Fruit fly (Drosophila melanogaster): Measurements from ENCODE around the gene Septin2.

Gene Septin2

DNA sequence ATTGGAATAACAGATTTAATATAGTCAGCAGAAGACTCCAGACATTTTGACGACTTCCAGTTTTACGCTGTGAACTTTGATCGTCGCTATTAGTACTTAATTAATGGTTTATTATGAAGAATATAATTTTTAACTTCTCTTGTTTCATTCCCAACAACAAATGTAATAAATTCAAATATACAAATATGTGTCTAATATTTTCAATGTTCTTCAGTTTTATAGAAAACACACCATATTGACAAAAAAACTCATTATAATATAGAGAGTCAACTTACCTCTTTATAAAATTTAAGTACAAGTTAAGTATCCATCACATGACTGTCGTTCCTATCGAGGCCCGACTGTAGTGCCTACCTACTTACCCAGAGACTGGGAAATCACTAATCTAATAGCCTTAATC is 14.8 kb downstream of the Septin2 start (continued):
- TF ChIP-seq CG42726 (GFP tag; IDR thresholded peaks at IDR 0.05; ENCODE audit: partially characterized antibody) = no peak
- no peak for TF ChIP-seq NC2β (GFP tag; optimal IDR thresholded peaks at IDR 0.05)
- no peak for TF ChIP-seq CG16815 (GFP tag; optimal IDR thresholded peaks at IDR 0.05)
- no peak for TF ChIP-seq Lim3 (GFP tag; IDR thresholded peaks at IDR 0.05)
- no peak for TF ChIP-seq CG15696 (tag; optimal IDR thresholded peaks at IDR 0.05)
- no peak for TF ChIP-seq CG5953 (GFP tag; IDR thresholded peaks at IDR 0.05)
- TF ChIP-seq Xrp1 (GFP tag; IDR thresholded peaks at IDR 0.05) = peak; percentile 31; the same call in 1 of the 2 replicates
- no peak for TF ChIP-seq sob (GFP tag; IDR thresholded peaks at IDR 0.05)
- no peak for TF ChIP-seq CG11456 (GFP tag; IDR thresholded peaks at IDR 0.05)
- no peak for TF ChIP-seq CG12769 (tag; optimal IDR thresholded peaks at IDR 0.05)
- TF ChIP-seq dpn (GFP tag; optimal IDR thresholded peaks at IDR 0.05) = peak in 1 of 2 experiments; percentile 30
- TF ChIP-seq CG7556 (GFP tag; optimal IDR thresholded peaks at IDR 0.05) = peak; percentile 29
- TF ChIP-seq Med (GFP tag) = peak; percentile 42
- no peak for TF ChIP-seq CG14860 (GFP tag; IDR thresholded peaks at IDR 0.05; ENCODE audit: partially characterized antibody)
- peak; percentile 76 for TF ChIP-seq sens (GFP tag)
- no peak for TF ChIP-seq prd (optimal IDR thresholded peaks at IDR 0.05)
- TF ChIP-seq prd (GFP tag; IDR thresholded peaks at IDR 0.05) = peak; percentile 36; the same call in 2 of the 3 replicates
- no peak for TF ChIP-seq tio (GFP tag; optimal IDR thresholded peaks at IDR 0.05)
- TF ChIP-seq Eip74EF (GFP tag; optimal IDR thresholded peaks at IDR 0.05) = peak in 1 of 2 experiments; percentile 12
- TF ChIP-seq cad (GFP tag; optimal IDR thresholded peaks at IDR 0.05) = no peak
- no peak for TF ChIP-seq ATbp (GFP tag; optimal IDR thresholded peaks at IDR 0.05)
- no peak for TF ChIP-seq CTCF (GFP tag; optimal IDR thresholded peaks at IDR 0.05)
- TF ChIP-seq CG8359 (GFP tag; optimal IDR thresholded peaks at IDR 0.05; ENCODE audit: borderline replicate concordance) = no peak
- no peak for TF ChIP-seq Dip3 (GFP tag; optimal IDR thresholded peaks at IDR 0.05)
- no peak for TF ChIP-seq CG9876 (GFP tag; optimal IDR thresholded peaks at IDR 0.05)
- no peak for TF ChIP-seq jumu (GFP tag; optimal IDR thresholded peaks at IDR 0.05)
- no peak for TF ChIP-seq psq (GFP tag; optimal IDR thresholded peaks at IDR 0.05)
- TF ChIP-seq zen (tag; optimal IDR thresholded peaks at IDR 0.05) = peak; percentile 6
- TF ChIP-seq Sox102F (GFP tag; optimal IDR thresholded peaks at IDR 0.05) = peak; percentile 14
- TF ChIP-seq aop (GFP tag; IDR thresholded peaks at IDR 0.05) = no peak
- peak; percentile 25; the same call in 1 of the 2 replicates for TF ChIP-seq CG32532 (GFP tag; IDR thresholded peaks at IDR 0.05)
- TF ChIP-seq sc (optimal IDR thresholded peaks at IDR 0.05) = no peak
- TF ChIP-seq sc (GFP tag; optimal IDR thresholded peaks at IDR 0.05) = no peak
- peak; percentile 25 for TF ChIP-seq CG12391 (tag; optimal IDR thresholded peaks at IDR 0.05)
- TF ChIP-seq CG10267 (tag; optimal IDR thresholded peaks at IDR 0.05) = peak; percentile 9
- no peak for TF ChIP-seq dm (GFP tag; optimal IDR thresholded peaks at IDR 0.05)
- no peak for TF ChIP-seq CG14965 (GFP tag; optimal IDR thresholded peaks at IDR 0.05; ENCODE audit: borderline replicate concordance)
- no peak for TF ChIP-seq tin (GFP tag; optimal IDR thresholded peaks at IDR 0.05)
- no peak for TF ChIP-seq Sin3A (optimal IDR thresholded peaks at IDR 0.05)
- TF ChIP-seq lmd (GFP tag; IDR thresholded peaks at IDR 0.05) = peak; percentile 27; the same call in 1 of the 2 replicates
- peak; percentile 55; the same call in 1 of the 3 replicates for TF ChIP-seq CG17361 (GFP tag; IDR thresholded peaks at IDR 0.05)
- TF ChIP-seq tll (GFP tag; optimal IDR thresholded peaks at IDR 0.05) = no peak
- TF ChIP-seq CG15479 (GFP tag; optimal IDR thresholded peaks at IDR 0.05) = no peak
- no peak for TF ChIP-seq Spps (tag; optimal IDR thresholded peaks at IDR 0.05)
- peak; percentile 7 for TF ChIP-seq CG10209 (GFP tag; optimal IDR thresholded peaks at IDR 0.05)
- TF ChIP-seq Hsf (GFP tag; optimal IDR thresholded peaks at IDR 0.05) = no peak
- TF ChIP-seq CG11696 (GFP tag; IDR thresholded peaks at IDR 0.05) = no peak
- TF ChIP-seq CG9437 (GFP tag; optimal IDR thresholded peaks at IDR 0.05) = peak; percentile 12
- TF ChIP-seq CG15269 (tag; optimal IDR thresholded peaks at IDR 0.05) = peak; percentile 20
- peak; percentile 11 for TF ChIP-seq CG13424 (tag; optimal IDR thresholded peaks at IDR 0.05)
- TF ChIP-seq HLHmδ (GFP tag; optimal IDR thresholded peaks at IDR 0.05) = no peak
- no peak for TF ChIP-seq CHES-1-like (GFP tag; optimal IDR thresholded peaks at IDR 0.05)
